Worm (Caenorhabditis elegans): ENCODE data around the gene ari-2.

- TF ChIP-seq mep-1 (tag; optimal IDR thresholded peaks at IDR 0.05) (no peak), unc-130 (GFP tag; optimal IDR thresholded peaks at IDR 0.05) (no peak), gei-8 (GFP tag; optimal IDR thresholded peaks at IDR 0.05) (no peak), ama-1 (optimal IDR thresholded peaks at IDR 0.05) (no peak), nhr-77 (tag; optimal IDR thresholded peaks at IDR 0.05) (no peak), unc-39 (tag; optimal IDR thresholded peaks at IDR 0.05) (no peak)
These were observed 33.5 kb downstream of the ari-2 start, which contains the start of gene fkh-7 for ce11 chrIV:5584384-5584783.

Measured in whole organism, L4 larva.